Worm (Caenorhabditis elegans) whole organism, early embryonic: ENCODE data around the gene pbo-6.

Experiments used
- B0310.2 ChIP-seq: sonication (generic microtip); optimal IDR thresholded peaks from 2 replicates; lab custom pipeline; 2016; ENCODE audit warnings: mild to moderate bottlenecking, missing genetic modification characterization, missing compliant biosample characterization
- F13C5.2 ChIP-seq: sonication (generic microtip); optimal IDR thresholded peaks from 2 replicates; lab custom pipeline; 2017; ENCODE audit warnings: mild to moderate bottlenecking, missing genetic modification characterization, inconsistent platforms, missing compliant biosample characterization
- aly-1 ChIP-seq: sonication (generic microtip); optimal IDR thresholded peaks from 2 replicates; lab custom pipeline; 2016; ENCODE audit warnings: missing genetic modification characterization, missing compliant biosample characterization
- ama-1 ChIP-seq: fragments of 150-350 bp; optimal IDR thresholded peaks from 2 replicates; lab custom pipeline; 2014
- ceh-13 ChIP-seq: fragments of 200-800 bp; sonication (Bioruptor generic); optimal IDR thresholded peaks from 2 replicates; lab custom pipeline; 2018; ENCODE audit warnings: mild to moderate bottlenecking, missing genetic modification characterization, missing compliant biosample characterization
- ceh-36 ChIP-seq: sonication (generic microtip); optimal IDR thresholded peaks from 2 replicates; lab custom pipeline; 2016; ENCODE audit warnings: missing genetic modification characterization, inconsistent platforms, missing compliant biosample characterization
- ets-7 ChIP-seq: sonication (generic microtip); optimal IDR thresholded peaks from 2 replicates; lab custom pipeline; 2016; ENCODE audit warnings: missing genotype, missing genetic modification characterization, missing compliant biosample characterization
- flt-1 ChIP-seq: fragments of 200-800 bp; sonication (Bioruptor generic); IDR thresholded peaks from 2 replicates; pipeline ENCODE4 v1.3.6; 2022; ENCODE audit warnings: missing genetic modification characterization, missing compliant biosample characterization
- hmbx-1 ChIP-seq: sonication (generic microtip); optimal IDR thresholded peaks from 2 replicates; lab custom pipeline; 2016; ENCODE audit warnings: mild to moderate bottlenecking, missing genetic modification characterization, missing compliant biosample characterization
- hmg-4 ChIP-seq: fragments of 200-800 bp; sonication (Bioruptor generic); optimal IDR thresholded peaks from 2 replicates; lab custom pipeline; 2018; ENCODE audit warnings: mild to moderate bottlenecking, missing genetic modification characterization, missing compliant biosample characterization
- hnd-1 ChIP-seq: sonication (generic microtip); optimal IDR thresholded peaks from 2 replicates; lab custom pipeline; 2016; ENCODE audit warnings: missing genetic modification characterization, missing compliant biosample characterization
- pes-1 ChIP-seq: fragments of 200-800 bp; sonication (Bioruptor generic); IDR thresholded peaks from 2 replicates; pipeline ENCODE4 v1.3.6; 2022; ENCODE audit warnings: missing genetic modification reagents, missing genetic modification characterization, missing compliant biosample characterization
- scrt-1 ChIP-seq: fragments of 200-800 bp; sonication (Bioruptor generic); IDR thresholded peaks from 2 replicates; pipeline ENCODE4 v1.3.6; 2022; ENCODE audit warnings: missing genetic modification characterization, missing compliant biosample characterization
- sea-1 ChIP-seq: fragments of 200-800 bp; sonication (Bioruptor generic); conservative IDR thresholded peaks from 2 replicates; pipeline ENCODE4 v1.3.6; 2022; ENCODE audit warnings: missing genetic modification characterization, missing compliant biosample characterization
- tbx-11 ChIP-seq: fragments of 200-800 bp; sonication (Bioruptor generic); IDR thresholded peaks from 2 replicates; pipeline ENCODE4 v1.3.6; 2022; ENCODE audit warnings: missing genetic modification characterization, missing compliant biosample characterization
- tbx-37 ChIP-seq: fragments of 200-800 bp; sonication (Bioruptor generic); conservative IDR thresholded peaks from 2 replicates; pipeline ENCODE4 v1.3.6; 2022; ENCODE audit warnings: missing genetic modification reagents, missing genetic modification characterization, missing compliant biosample characterization
- tra-4 ChIP-seq: sonication (generic microtip); optimal IDR thresholded peaks from 2 replicates; lab custom pipeline; 2017; ENCODE audit warnings: missing genetic modification characterization, missing compliant biosample characterization

The pbo-6 gene

DNA sequence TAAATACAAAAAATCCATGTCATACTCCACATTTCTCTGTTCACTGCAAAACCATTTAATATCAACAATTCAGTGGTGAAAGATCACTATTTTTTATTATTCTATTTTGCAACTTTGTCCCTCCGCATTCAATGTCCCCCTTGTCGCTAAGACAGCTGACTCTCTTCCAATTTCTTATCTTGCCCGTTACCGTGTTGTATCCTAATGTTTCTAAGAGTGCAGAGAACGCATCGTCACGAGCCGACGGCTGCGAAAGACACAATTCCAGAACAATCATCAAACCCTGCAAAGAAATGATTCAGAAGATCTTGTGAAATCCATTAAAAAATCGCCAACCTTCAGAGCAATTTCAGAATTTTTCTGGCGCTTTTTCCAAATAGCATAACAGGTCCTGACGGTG, 44.1 kb downstream of the pbo-6 start:
- TF ChIP-seq scrt-1 (no peak), ets-7 (no peak), hnd-1 (no peak), F13C5.2 (tag; lab: Kevin White, UChicago) (no peak), tbx-37 (GFP tag; lab: Robert Waterston, UW) (no peak), aly-1 (tag; lab: Kevin White, UChicago) (no peak), tra-4 (tag; lab: Kevin White, UChicago) (no peak), ceh-36 (tag; lab: Kevin White, UChicago) (no peak), hmbx-1 (tag; lab: Kevin White, UChicago) (no peak), flt-1 (GFP tag; lab: Robert Waterston, UW) (no peak), B0310.2 (no peak), tbx-11 (GFP tag; lab: Robert Waterston, UW) (no peak), hmg-4 (GFP tag; lab: Kevin White, UChicago) (no peak), ama-1 (lab: Kevin White, UChicago) (no peak), pes-1 (GFP tag; lab: Robert Waterston, UW) (no peak), ceh-13 (GFP tag; lab: Kevin White, UChicago) (no peak)

ce11 chrX:17474521-17475170, 45.8 kb downstream of the pbo-6 start, which contains the start of gene tps-1:
Gene tps-1, minus strand, starts transcription at chrX:17474534.
- TF ChIP-seq tbx-11 (GFP tag; lab: Robert Waterston, UW) (no peak), tbx-37 (GFP tag; lab: Robert Waterston, UW) (no peak), pes-1 (GFP tag; lab: Robert Waterston, UW) (no peak), aly-1 (tag; lab: Kevin White, UChicago) (no peak), hmg-4 (GFP tag; lab: Kevin White, UChicago) (no peak), tra-4 (tag; lab: Kevin White, UChicago) (no peak), scrt-1 (no peak), ceh-13 (GFP tag; lab: Kevin White, UChicago) (no peak), ceh-36 (tag; lab: Kevin White, UChicago) (no peak), sea-1 (GFP tag; lab: Robert Waterston, UW) (no peak), ama-1 (lab: Kevin White, UChicago) (no peak), F13C5.2 (tag; lab: Kevin White, UChicago) (no peak), hmbx-1 (tag; lab: Kevin White, UChicago) (no peak), B0310.2 (no peak), ets-7 (no peak), hnd-1 (no peak), flt-1 (GFP tag; lab: Robert Waterston, UW) (no peak)

ce11 chrX:17475974-17476373, 47.1 kb downstream of the pbo-6 start:
- TF ChIP-seq hmbx-1 (tag; lab: Kevin White, UChicago) (no peak), hnd-1 (no peak), ets-7 (no peak), tra-4 (tag; lab: Kevin White, UChicago) (no peak), aly-1 (tag; lab: Kevin White, UChicago) (no peak), pes-1 (GFP tag; lab: Robert Waterston, UW) (no peak), tbx-11 (GFP tag; lab: Robert Waterston, UW) (no peak), hmg-4 (GFP tag; lab: Kevin White, UChicago) (no peak), scrt-1 (no peak), ama-1 (lab: Kevin White, UChicago) (no peak), ceh-13 (GFP tag; lab: Kevin White, UChicago) (no peak), sea-1 (GFP tag; lab: Robert Waterston, UW) (no peak), B0310.2 (no peak), flt-1 (GFP tag; lab: Robert Waterston, UW) (no peak), tbx-37 (GFP tag; lab: Robert Waterston, UW) (no peak), F13C5.2 (tag; lab: Kevin White, UChicago) (no peak), ceh-36 (tag; lab: Kevin White, UChicago) (no peak)

DNA sequence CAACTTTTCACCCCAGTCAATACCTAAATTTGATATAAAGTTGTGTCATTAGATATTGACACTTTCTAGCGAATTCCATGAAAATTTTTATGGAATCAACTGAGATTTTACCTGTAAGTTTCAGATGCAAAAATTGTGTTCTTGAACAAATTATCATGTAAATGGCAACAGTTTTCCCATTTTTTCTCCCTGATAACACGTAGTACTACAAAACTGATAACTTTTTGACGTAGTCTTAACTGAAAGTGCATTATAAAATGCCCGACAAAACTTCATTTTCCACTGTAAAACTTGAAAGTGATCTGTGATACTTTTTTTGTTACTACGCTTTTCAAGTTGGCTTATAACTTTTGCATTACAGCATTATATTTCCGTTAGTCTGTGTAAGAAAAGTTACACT, 49.8 kb downstream of the pbo-6 start:
- TF ChIP-seq ets-7 (no peak), flt-1 (GFP tag; lab: Robert Waterston, UW) (no peak), ceh-36 (tag; lab: Kevin White, UChicago) (no peak), scrt-1 (no peak), tra-4 (tag; lab: Kevin White, UChicago) (no peak), hnd-1 (no peak), ama-1 (lab: Kevin White, UChicago) (no peak), B0310.2 (no peak), hmg-4 (GFP tag; lab: Kevin White, UChicago) (no peak), tbx-37 (GFP tag; lab: Robert Waterston, UW) (no peak), sea-1 (GFP tag; lab: Robert Waterston, UW) (no peak), ceh-13 (GFP tag; lab: Kevin White, UChicago) (no peak), hmbx-1 (tag; lab: Kevin White, UChicago) (no peak), aly-1 (tag; lab: Kevin White, UChicago) (no peak), pes-1 (GFP tag; lab: Robert Waterston, UW) (no peak), tbx-11 (GFP tag; lab: Robert Waterston, UW) (no peak), F13C5.2 (tag; lab: Kevin White, UChicago) (no peak)

DNA sequence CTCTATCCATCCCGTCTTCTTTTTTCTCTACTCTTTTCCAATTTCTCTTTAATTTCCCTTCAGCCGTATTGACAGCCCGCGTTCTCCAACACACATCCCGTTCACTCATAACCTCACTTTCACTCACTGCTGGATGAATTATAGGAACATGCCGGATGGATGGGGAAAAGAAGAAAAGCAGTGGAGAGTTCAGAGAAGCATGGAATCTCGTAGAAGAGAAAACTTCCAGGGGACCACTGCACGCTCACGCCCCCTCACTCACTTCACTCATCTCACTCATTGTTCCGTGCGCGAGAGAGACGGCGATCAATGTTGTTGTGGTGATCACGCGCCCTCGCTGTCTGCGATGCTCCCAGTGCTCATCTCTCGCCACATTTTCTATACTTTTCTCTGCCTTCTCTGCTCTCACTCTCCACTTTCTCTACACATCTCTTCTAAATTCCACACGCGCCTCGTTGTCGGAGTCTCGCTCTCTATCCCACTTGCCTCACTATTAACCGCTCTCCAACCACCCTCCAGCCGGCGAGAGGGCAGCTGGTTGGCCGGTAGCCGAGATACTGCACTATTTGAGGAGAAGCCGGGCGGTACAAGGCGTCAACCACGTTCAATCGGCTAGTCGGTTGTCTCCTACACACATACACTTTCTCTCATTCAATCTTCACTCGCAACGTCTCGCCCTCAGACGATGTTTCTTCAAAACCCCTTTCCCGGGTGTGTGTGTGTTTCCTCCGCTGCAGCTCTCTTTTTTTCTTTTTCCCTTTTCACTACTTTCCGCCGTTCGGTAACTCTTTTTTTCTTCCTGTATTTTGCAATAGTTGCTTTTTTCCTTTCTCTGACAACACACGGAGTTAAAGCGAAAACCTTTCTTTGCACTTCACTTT, 51.1 kb downstream of the pbo-6 start:
- TF ChIP-seq pes-1 (GFP tag; lab: Robert Waterston, UW) (0 out of 2 replicates have a peak, but pooled peaks have one; percentile 34), tbx-37 (GFP tag; lab: Robert Waterston, UW) (no peak), hmg-4 (GFP tag; lab: Kevin White, UChicago) (peak; percentile 67), aly-1 (tag; lab: Kevin White, UChicago) (peak; percentile 67), F13C5.2 (tag; lab: Kevin White, UChicago) (peak; percentile 50)
